Fruit fly (Drosophila melanogaster) Kc167 (cell line): ENCODE results near the gene CG4949.

Experiments
- Myc ChIP-seq: fragments of >200 bp; optimal IDR thresholded peaks from 2 replicates; lab custom pipeline; 2017; ENCODE audit warnings: missing external identifiers
- h ChIP-seq: fragments of >200 bp; optimal IDR thresholded peaks from 3 replicates; lab custom pipeline; 2018; ENCODE audit warnings: missing external identifiers
- insv ChIP-seq: fragments of >200 bp; optimal IDR thresholded peaks from 3 replicates; lab custom pipeline; 2018; ENCODE audit warnings: missing external identifiers
- psq ChIP-seq: fragments of >200 bp; optimal IDR thresholded peaks from 2 replicates; lab custom pipeline; 2017; ENCODE audit warnings: missing external identifiers
- ttk ChIP-seq: sonication (Bioruptor generic); optimal IDR thresholded peaks from 2 replicates; lab custom pipeline; 2017; ENCODE audit warnings: missing external identifiers

dm6 chrX:17090585-17090984, 11.9 kb downstream of the CG4949 start:
- TF ChIP-seq h (lab: Kevin White, UChicago): no peak
- TF ChIP-seq psq (lab: Kevin White, UChicago): no peak
- no peak for TF ChIP-seq insv
- no peak for TF ChIP-seq Myc (lab: Kevin White, UChicago)
- no peak for TF ChIP-seq ttk (lab: Kevin White, UChicago)
